Worm (Caenorhabditis elegans): ENCODE data around the gene nhr-231.
"Not testable (repeated sequence)": the region's sequence is repeated elsewhere in the genome, so short reads cannot be mapped to it uniquely, and the experiment has no call there.

nhr-231 gene

DNA sequence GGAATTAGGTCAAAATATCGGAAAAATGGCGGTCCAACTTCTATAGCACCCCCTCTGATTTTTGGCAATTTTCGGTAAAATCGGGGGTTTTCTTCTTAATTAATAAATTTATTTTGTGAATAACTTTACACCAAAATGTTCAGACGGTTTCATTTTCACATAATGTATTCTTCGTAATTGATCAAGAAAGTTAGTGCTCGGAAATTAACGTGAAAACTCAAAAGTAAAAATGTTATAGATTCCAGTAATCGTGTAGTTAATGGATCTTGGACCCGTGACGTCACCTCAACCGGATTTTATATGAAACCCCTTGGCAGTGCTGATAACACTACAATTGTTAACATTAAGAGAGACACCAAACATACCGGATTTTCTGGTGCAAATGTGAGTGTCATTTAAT is 28.7 kb upstream of the nhr-231 start, which contains the start of gene F11D11.22:
Gene F11D11.22, plus strand, starts transcription at position 301 of the 400 bp plus-strand sequence.
- TF ChIP-seq dmd-8 (GFP tag; IDR thresholded peaks at IDR 0.05); hmg-1.1 (GFP tag; IDR thresholded peaks at IDR 0.05); Y5F2A.4 (GFP tag; optimal IDR thresholded peaks at IDR 0.05): not testable (repeated sequence)

DNA sequence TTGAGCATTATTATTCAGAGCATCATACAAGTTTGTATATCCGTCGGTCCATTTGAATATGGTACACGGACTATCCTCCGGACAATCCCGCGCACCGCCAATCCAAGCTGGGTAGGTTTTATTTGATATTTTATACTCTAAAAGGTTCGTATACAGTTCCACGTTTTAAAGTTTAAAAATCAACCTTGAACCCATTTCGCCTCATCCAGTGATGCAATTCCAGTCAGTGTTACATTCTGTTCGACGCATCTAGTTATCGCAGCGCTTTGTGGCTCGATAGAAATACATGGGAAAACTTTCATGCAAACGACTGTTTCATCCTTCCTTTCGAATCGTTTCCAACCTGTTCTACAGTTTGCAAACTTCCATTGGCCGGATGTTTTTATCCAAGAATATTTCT is 20.9 kb upstream of the nhr-231 start:
- TF ChIP-seq dmd-8 (GFP tag; IDR thresholded peaks at IDR 0.05) (no peak), unc-62 (GFP tag; optimal IDR thresholded peaks at IDR 0.05 in 1 of 2) (peak in 1 of 2 experiments; percentile 93), unc-62 (tag; optimal IDR thresholded peaks at IDR 0.05) (no peak)

DNA sequence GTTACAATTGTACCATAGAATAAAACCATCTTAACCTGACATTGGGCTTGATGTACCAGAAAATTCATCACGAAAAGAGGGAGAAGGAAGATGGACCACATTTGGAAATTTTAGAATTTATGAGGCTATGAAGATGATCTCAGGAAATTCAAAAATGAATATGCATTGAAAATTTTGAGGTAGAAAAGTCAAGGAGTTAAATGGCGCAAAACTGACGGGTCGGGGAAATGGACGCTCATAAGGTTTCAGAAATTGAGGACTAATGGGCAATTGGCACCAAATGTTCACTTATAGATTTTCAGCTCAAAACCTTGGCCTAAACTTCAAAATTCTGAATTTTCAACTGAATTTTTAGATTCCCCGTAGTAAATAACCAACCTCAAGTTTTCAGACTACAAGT is 20.1 kb upstream of the nhr-231 start, which contains the start of gene clec-255:
Gene clec-255, minus strand, starts transcription at position 101 of the 400 bp plus-strand sequence.
- TF ChIP-seq rbr-2 (tag; optimal IDR thresholded peaks at IDR 0.05) (no peak), pqm-1 (tag; optimal IDR thresholded peaks at IDR 0.05) (no peak), zfp-3 (GFP tag; conservative IDR thresholded peaks at IDR 0.05) (no peak), hmg-1.1 (GFP tag; IDR thresholded peaks at IDR 0.05) (no peak), dmd-6 (GFP tag; IDR thresholded peaks at IDR 0.05) (no peak), mes-2 (tag; optimal IDR thresholded peaks at IDR 0.05; ENCODE audit: poor library complexity, severe bottlenecking) (no peak), mdl-1 (tag; optimal IDR thresholded peaks at IDR 0.05) (no peak), aha-1 (tag) (peak; percentile 3), Y75B8A.6 (GFP tag; IDR thresholded peaks at IDR 0.05) (no peak)

DNA sequence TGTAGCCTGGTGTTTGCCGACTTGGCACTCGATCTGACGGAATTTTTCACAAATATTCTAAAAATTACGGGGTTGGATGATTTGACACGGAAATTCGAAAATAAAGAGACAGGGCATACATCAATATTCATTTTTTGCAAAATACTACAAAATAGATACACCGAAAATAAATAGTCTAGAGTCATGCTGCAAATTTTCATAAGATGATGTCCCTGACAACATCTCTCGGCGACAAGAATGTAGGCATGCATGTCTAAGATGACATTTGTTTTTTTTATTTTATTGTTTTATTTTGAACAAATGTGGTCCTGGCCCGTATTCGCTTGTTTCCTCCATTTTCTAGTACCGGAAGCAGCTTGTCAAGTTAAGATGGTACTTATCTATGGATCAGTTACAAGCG is 19.4 kb upstream of the nhr-231 start, which contains the start of gene clec-256:
Gene clec-256, plus strand, starts transcription at position 301 of the 400 bp plus-strand sequence.
- TF ChIP-seq mdl-1 (tag; optimal IDR thresholded peaks at IDR 0.05) (no peak), D1046.2 (GFP tag; IDR thresholded peaks at IDR 0.05) (no peak), nhr-25 (tag; optimal IDR thresholded peaks at IDR 0.05; ENCODE audit: borderline replicate concordance, insufficient read depth) (no peak), zip-2 (tag; optimal IDR thresholded peaks at IDR 0.05) (no peak), madf-5 (GFP tag; IDR thresholded peaks at IDR 0.05) (no peak), ztf-7 (tag; optimal IDR thresholded peaks at IDR 0.05) (no peak)

DNA sequence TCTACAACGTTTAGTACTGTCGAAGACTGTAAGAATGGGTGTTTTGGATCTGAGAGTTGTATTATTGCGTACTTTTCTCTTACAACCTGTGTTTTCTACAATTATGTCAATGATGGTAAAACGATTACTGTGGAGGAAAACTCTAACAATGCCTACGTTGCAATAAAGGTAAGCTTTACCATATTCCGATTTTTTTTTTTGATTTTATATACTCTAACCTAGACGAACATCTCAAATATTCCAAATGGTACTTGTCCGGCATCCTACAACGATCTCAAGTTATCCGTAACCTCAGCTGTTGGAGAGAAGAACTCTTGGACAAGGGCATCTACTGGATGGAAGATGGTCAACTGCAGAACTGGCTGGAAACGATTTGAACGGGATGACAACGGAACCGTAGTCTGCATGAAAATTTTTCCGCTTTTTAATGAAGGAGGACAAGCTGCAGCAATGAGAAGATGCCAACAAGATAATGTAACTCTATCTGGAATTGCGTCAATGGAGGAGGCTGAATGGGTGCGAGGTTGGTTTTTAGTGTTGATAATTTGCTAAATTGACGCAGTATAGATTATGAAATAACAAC is 18.9 kb upstream of the nhr-231 start:
- TF ChIP-seq nhr-237 (tag; optimal IDR thresholded peaks at IDR 0.05) (no peak), daf-19 (GFP tag; conservative IDR thresholded peaks at IDR 0.05) (no peak), zip-11 (GFP tag; IDR thresholded peaks at IDR 0.05) (no peak), lin-29 (GFP tag; IDR thresholded peaks at IDR 0.05) (no peak), hif-1 (tag; optimal IDR thresholded peaks at IDR 0.05) (no peak), zag-1 (tag; optimal IDR thresholded peaks at IDR 0.05) (no peak), aha-1 (tag) (peak; percentile 91), nhr-102 (tag; optimal IDR thresholded peaks at IDR 0.05) (no peak), snpc-1.2 (GFP tag; IDR thresholded peaks at IDR 0.05) (no peak), unc-62 (GFP tag; optimal IDR thresholded peaks at IDR 0.05 in 1 of 2) (peak in 1 of 2 experiments; percentile 90), unc-62 (tag; optimal IDR thresholded peaks at IDR 0.05) (no peak)

DNA sequence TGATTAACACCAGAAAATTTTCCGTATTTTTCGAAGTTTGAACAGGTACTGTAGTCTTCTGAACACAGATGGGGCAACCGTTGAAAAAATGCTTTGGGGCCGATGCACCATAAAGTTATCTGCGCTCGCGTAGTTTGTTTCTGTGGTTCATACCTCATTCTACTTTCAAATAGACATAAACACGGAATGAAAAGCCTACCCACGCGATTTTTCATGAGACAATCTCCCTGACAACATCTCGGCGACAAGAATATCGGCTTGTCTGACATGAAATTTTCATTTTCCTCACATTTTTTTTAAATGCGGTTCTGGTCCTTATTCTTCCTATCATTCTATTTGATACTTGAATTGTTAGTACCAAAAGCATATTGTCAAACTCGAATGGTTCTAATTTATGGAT is 18.0 kb upstream of the nhr-231 start, which contains the start of gene clec-257:
Gene clec-257, plus strand, starts transcription at position 301 of the 400 bp plus-strand sequence.
- TF ChIP-seq jun-1 (tag; optimal IDR thresholded peaks at IDR 0.05): no peak
- no peak for TF ChIP-seq nhr-77 (tag; optimal IDR thresholded peaks at IDR 0.05)
- no peak for TF ChIP-seq ceh-62 (tag; optimal IDR thresholded peaks at IDR 0.05)
- TF ChIP-seq spr-3 (GFP tag; optimal IDR thresholded peaks at IDR 0.05): no peak
- TF ChIP-seq snpc-1.2 (GFP tag; IDR thresholded peaks at IDR 0.05): no peak
- no peak for TF ChIP-seq zip-2 (tag; optimal IDR thresholded peaks at IDR 0.05)
- no peak for TF ChIP-seq F37D6.2 (tag; optimal IDR thresholded peaks at IDR 0.05)
- no peak for TF ChIP-seq mxl-2 (GFP tag; conservative IDR thresholded peaks at IDR 0.05)
- TF ChIP-seq R02D3.7 (tag; optimal IDR thresholded peaks at IDR 0.05): no peak
- TF ChIP-seq D1046.2 (GFP tag; IDR thresholded peaks at IDR 0.05): no peak
- TF ChIP-seq dve-1 (tag; optimal IDR thresholded peaks at IDR 0.05; ENCODE audit: insufficient read depth): no peak
- no peak for TF ChIP-seq nhr-111 (GFP tag; optimal IDR thresholded peaks at IDR 0.05)
- no peak for TF ChIP-seq zfp-3 (GFP tag; conservative IDR thresholded peaks at IDR 0.05)
- TF ChIP-seq hif-1 (tag; optimal IDR thresholded peaks at IDR 0.05): no peak
- TF ChIP-seq mxl-3 (GFP tag; optimal IDR thresholded peaks at IDR 0.05): no peak
- TF ChIP-seq duxl-1 (tag; optimal IDR thresholded peaks at IDR 0.05; ENCODE audit: poor library complexity): no peak
- no peak for TF ChIP-seq ztf-11 (tag; optimal IDR thresholded peaks at IDR 0.05)
- no peak for TF ChIP-seq mdt-29 (GFP tag; IDR thresholded peaks at IDR 0.05)
- TF ChIP-seq dpl-1 (GFP tag; optimal IDR thresholded peaks at IDR 0.05): no peak

All from whole organism, L4 larva.